Worm (Caenorhabditis elegans) whole organism, L4 larva: ENCODE results near the gene lsm-4.

Source experiments
- D1046.2 ChIP-seq: fragments of 200-800 bp; sonication (Bioruptor generic); IDR thresholded peaks from 2 replicates; pipeline ENCODE4 v1.3.6; 2022; ENCODE audit warnings: missing genetic modification characterization, missing compliant biosample characterization
- F37D6.2 ChIP-seq: sonication (generic microtip); optimal IDR thresholded peaks from 2 replicates; lab custom pipeline; 2016; ENCODE audit warnings: mild to moderate bottlenecking, missing genetic modification characterization, missing compliant biosample characterization
- aha-1 ChIP-seq: fragments of 150-350 bp; peaks from one replicate; lab custom pipeline; 2014; ENCODE audit warnings: missing biosample characterization, missing genetic modification characterization
- aly-2 ChIP-seq: sonication (generic microtip); optimal IDR thresholded peaks from 2 replicates; lab custom pipeline; 2018; ENCODE audit warnings: missing biosample characterization, missing genetic modification characterization
- ama-1 ChIP-seq: fragments of 150-350 bp; optimal IDR thresholded peaks from 2 replicates; lab custom pipeline; 2014; ENCODE audit warnings: inconsistent platforms, mixed read lengths
- ceh-32 ChIP-seq: sonication (generic microtip); optimal IDR thresholded peaks from 2 replicates; lab custom pipeline; 2016; ENCODE audit warnings: mild to moderate bottlenecking, missing genetic modification characterization, missing compliant biosample characterization; ENCODE audit not compliant: poor library complexity
- ceh-44 ChIP-seq: fragments of 200-800 bp; sonication (Bioruptor generic); IDR thresholded peaks from 2 replicates; pipeline ENCODE4 v1.3.6; 2022; ENCODE audit warnings: missing genetic modification reagents, missing genetic modification characterization, missing compliant biosample characterization
- ceh-62 ChIP-seq: sonication (generic microtip); optimal IDR thresholded peaks from 2 replicates; lab custom pipeline; 2017; ENCODE audit warnings: missing biosample characterization, missing genetic modification characterization
- ceh-82 ChIP-seq: sonication (generic microtip); optimal IDR thresholded peaks from 2 replicates; lab custom pipeline; 2017; ENCODE audit warnings: missing biosample characterization, missing genetic modification characterization
- cey-2 ChIP-seq: sonication (generic microtip); optimal IDR thresholded peaks from 3 replicates; lab custom pipeline; 2017; ENCODE audit warnings: missing genetic modification characterization, mild to moderate bottlenecking, missing compliant biosample characterization, antibody characterized with exemption, borderline replicate concordance; ENCODE audit not compliant: insufficient read depth
- daf-16 ChIP-seq, 3 experiments: sonication (generic microtip); optimal IDR thresholded peaks; 2 replicates each; lab custom pipeline; 2016 to 2017; ENCODE audit warnings: missing genetic modification characterization in 3 of 3, missing genetic modification reagents in 3 of 3, mild to moderate bottlenecking in 2 of 3, missing compliant biosample characterization in 2 of 3, missing biosample characterization in 1 of 3, moderate library complexity in 1 of 3
- daf-8 ChIP-seq: fragments of 200-800 bp; sonication (Bioruptor generic); IDR thresholded peaks from 2 replicates; pipeline ENCODE4 v1.3.6; 2022; ENCODE audit warnings: missing genetic modification characterization, missing compliant biosample characterization
- dmd-6 ChIP-seq: fragments of 200-800 bp; sonication (Bioruptor generic); IDR thresholded peaks from 2 replicates; pipeline ENCODE4 v1.3.6; 2022; ENCODE audit warnings: missing genetic modification reagents, missing genetic modification characterization, missing compliant biosample characterization
- dve-1 ChIP-seq: sonication (generic microtip); optimal IDR thresholded peaks from 2 replicates; lab custom pipeline; 2017; ENCODE audit warnings: antibody characterized with exemption, mild to moderate bottlenecking, missing genetic modification characterization, missing compliant biosample characterization; ENCODE audit not compliant: insufficient read depth
- hlh-11 ChIP-seq: fragments of 200-800 bp; sonication (Bioruptor generic); optimal IDR thresholded peaks from 2 replicates; lab custom pipeline; 2018; ENCODE audit warnings: mild to moderate bottlenecking, missing genetic modification characterization, missing compliant biosample characterization
- lin-38 ChIP-seq: fragments of 200-800 bp; sonication (Bioruptor generic); IDR thresholded peaks from 2 replicates; pipeline ENCODE4 v1.3.6; 2022; ENCODE audit warnings: missing genetic modification reagents, missing genetic modification characterization, missing compliant biosample characterization
- mes-2 ChIP-seq: sonication (generic microtip); optimal IDR thresholded peaks from 2 replicates; lab custom pipeline; 2016; ENCODE audit warnings: missing genotype, mild to moderate bottlenecking, missing genetic modification characterization, missing compliant biosample characterization; ENCODE audit not compliant: poor library complexity, severe bottlenecking
- nhr-11 ChIP-seq: fragments of 150-350 bp; optimal IDR thresholded peaks from 2 replicates; lab custom pipeline; 2014; ENCODE audit warnings: missing biosample characterization, missing genetic modification characterization
- nhr-25 ChIP-seq: sonication (generic microtip); optimal IDR thresholded peaks from 2 replicates; lab custom pipeline; 2017; ENCODE audit warnings: missing genetic modification characterization, mild to moderate bottlenecking, missing compliant biosample characterization, antibody characterized with exemption, moderate library complexity, borderline replicate concordance; ENCODE audit not compliant: insufficient read depth
- nhr-28 ChIP-seq: fragments of 150-350 bp; optimal IDR thresholded peaks from 2 replicates; lab custom pipeline; 2014; ENCODE audit warnings: missing biosample characterization, missing genetic modification characterization
- nhr-48 ChIP-seq: sonication (generic microtip); optimal IDR thresholded peaks from 2 replicates; lab custom pipeline; 2016; ENCODE audit warnings: mild to moderate bottlenecking, missing genetic modification characterization, missing compliant biosample characterization
- nhr-6 ChIP-seq: fragments of 150-350 bp; optimal IDR thresholded peaks from 2 replicates; lab custom pipeline; 2014; ENCODE audit warnings: missing biosample characterization, missing genetic modification characterization
- php-3 ChIP-seq: fragments of 200-800 bp; sonication (Bioruptor generic); IDR thresholded peaks from 2 replicates; pipeline ENCODE4 v1.3.6; 2022; ENCODE audit warnings: missing genetic modification reagents, missing genetic modification characterization, missing compliant biosample characterization
- pqm-1 ChIP-seq: sonication (generic microtip); optimal IDR thresholded peaks from 2 replicates; lab custom pipeline; 2017; ENCODE audit warnings: missing biosample characterization, missing genetic modification characterization
- skn-1 ChIP-seq: fragments of 150-350 bp; optimal IDR thresholded peaks from 2 replicates; lab custom pipeline; 2014; ENCODE audit warnings: missing biosample characterization, missing genetic modification characterization
- snpc-4 ChIP-seq: fragments of 150-350 bp; optimal IDR thresholded peaks from 2 replicates; lab custom pipeline; 2014; ENCODE audit warnings: missing biosample characterization, missing genetic modification characterization
- tag-97 ChIP-seq: fragments of 200-800 bp; sonication (Bioruptor generic); IDR thresholded peaks from 2 replicates; pipeline ENCODE4 v1.3.6; 2022; ENCODE audit warnings: missing genetic modification characterization, missing compliant biosample characterization
- tra-1 ChIP-seq: fragments of 200-800 bp; sonication (Bioruptor generic); IDR thresholded peaks from 2 replicates; pipeline ENCODE4 v1.3.6; 2022; ENCODE audit warnings: missing genetic modification reagents, missing genetic modification characterization, missing compliant biosample characterization
- unc-130 ChIP-seq: sonication (generic microtip); optimal IDR thresholded peaks from 2 replicates; lab custom pipeline; 2016; ENCODE audit warnings: missing genetic modification reagents, missing genetic modification characterization, missing compliant biosample characterization
- vab-7 ChIP-seq: fragments of 200-800 bp; sonication (Bioruptor generic); IDR thresholded peaks from 2 replicates; pipeline ENCODE4 v1.3.6; 2022; ENCODE audit warnings: missing genetic modification reagents, missing genetic modification characterization, missing compliant biosample characterization
- zag-1 ChIP-seq: fragments of 150-350 bp; optimal IDR thresholded peaks from 2 replicates; lab custom pipeline; 2014; ENCODE audit warnings: missing biosample characterization, missing genetic modification characterization
- zfp-3 ChIP-seq: fragments of 200-800 bp; sonication (Bioruptor generic); conservative IDR thresholded peaks from 2 replicates; pipeline ENCODE4 v1.3.6; 2022; ENCODE audit warnings: missing genetic modification reagents, missing genetic modification characterization, missing compliant biosample characterization

The lsm-4 gene

DNA sequence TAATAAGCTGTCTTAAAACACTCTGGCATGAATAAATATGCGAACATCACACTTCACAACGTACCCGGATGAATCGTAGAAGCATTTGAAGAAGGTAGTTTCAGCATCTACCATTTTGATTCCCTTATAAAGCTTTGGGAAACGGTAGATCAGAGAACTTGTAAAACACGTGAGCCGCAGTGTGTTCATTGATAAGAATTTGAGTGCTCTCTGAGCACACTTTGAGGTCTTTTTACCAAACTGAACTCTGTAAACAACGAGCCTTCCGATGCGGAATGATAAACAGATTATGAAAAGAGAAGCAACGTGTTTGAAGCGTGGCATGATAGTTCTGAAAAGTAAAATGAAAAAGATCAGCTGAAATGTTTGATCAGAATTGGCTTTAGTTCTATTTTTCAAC is 14.7 kb downstream of the lsm-4 start, which contains the start of gene aqp-1 (continued):
- peak in 1 of 2 experiments; percentile 67 for TF ChIP-seq daf-16 (GFP tag; optimal IDR thresholded peaks at IDR 0.05; lab: Kevin White, UChicago)
- peak; percentile 99 for TF ChIP-seq daf-16 (tag; optimal IDR thresholded peaks at IDR 0.05; lab: Kevin White, UChicago)

DNA sequence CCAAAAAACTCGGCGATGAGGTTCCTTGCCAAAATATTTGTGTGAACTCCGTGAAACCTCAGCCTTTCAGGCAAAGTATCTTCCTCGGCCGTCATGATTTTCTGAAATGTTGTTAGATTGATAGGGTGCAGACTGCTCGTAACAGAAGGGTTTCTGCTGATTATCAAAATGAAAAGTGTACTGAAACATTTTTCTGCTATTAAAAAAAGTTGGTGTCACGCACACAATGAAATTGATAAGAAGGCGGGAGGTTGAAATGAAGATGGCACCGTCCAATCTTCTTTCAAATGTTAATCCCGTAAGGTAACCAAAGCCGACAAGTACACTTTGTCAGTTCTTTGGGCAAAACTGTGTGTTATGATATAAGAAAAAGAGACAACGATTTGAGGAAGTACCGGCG is 16.0 kb downstream of the lsm-4 start:
- TF ChIP-seq dmd-6 (GFP tag; lab: Robert Waterston, UW) (peak; percentile 78), nhr-28 (peak; percentile 28), daf-16 (GFP tag; optimal IDR thresholded peaks at IDR 0.05; lab: Kevin White, UChicago) (no peak), daf-16 (tag; optimal IDR thresholded peaks at IDR 0.05; lab: Kevin White, UChicago) (peak; percentile 39), tra-1 (GFP tag; lab: Robert Waterston, UW) (0 out of 2 replicates have a peak, but pooled peaks have one; percentile 39), pqm-1 (peak; percentile 1), dve-1 (tag; lab: Kevin White, UChicago) (peak; percentile 2), hlh-11 (tag; lab: Kevin White, UChicago) (peak; percentile 53), mes-2 (tag; lab: Kevin White, UChicago) (peak; percentile 26), nhr-6 (tag; lab: Kevin White, UChicago) (no peak), vab-7 (no peak)

ce11 chrII:7233274-7233673 is 19.7 kb downstream of the lsm-4 start:
- TF ChIP-seq ceh-32 (tag; lab: Kevin White, UChicago) (no peak), dmd-6 (GFP tag; lab: Robert Waterston, UW) (peak; percentile 55; the same call in 1 of the 2 replicates), nhr-28 (peak; percentile 66), php-3 (peak; percentile 77), dve-1 (tag; lab: Kevin White, UChicago) (no peak), pqm-1 (peak; percentile 54)

- TF ChIP-seq skn-1 (tag; lab: Kevin White, UChicago) (no peak), aly-2 (no peak), nhr-11 (tag; lab: Kevin White, UChicago) (no peak), lin-38 (GFP tag; lab: Robert Waterston, UW) (no peak), ceh-82 (no peak), snpc-4 (tag; lab: Kevin White, UChicago) (no peak), daf-8 (no peak), pqm-1 (peak; percentile 74), F37D6.2 (tag; lab: Kevin White, UChicago) (no peak), ama-1 (no peak), dve-1 (tag; lab: Kevin White, UChicago) (no peak), D1046.2 (no peak), nhr-48 (tag; lab: Kevin White, UChicago) (peak; percentile 10), mes-2 (tag; lab: Kevin White, UChicago) (no peak), php-3 (peak; percentile 90), tag-97 (GFP tag; lab: Robert Waterston, UW) (no peak), zfp-3 (no peak), ceh-62 (no peak), dmd-6 (GFP tag; lab: Robert Waterston, UW) (peak; percentile 68), ceh-44 (GFP tag; lab: Robert Waterston, UW) (no peak), cey-2 (tag; lab: Kevin White, UChicago) (no peak), nhr-28 (peak; percentile 65), hlh-11 (tag; lab: Kevin White, UChicago) (peak; percentile 26), unc-130 (GFP tag; lab: Kevin White, UChicago) (no peak), nhr-25 (tag; lab: Kevin White, UChicago) (no peak), aha-1 (tag; lab: Kevin White, UChicago) (peak; percentile 19), zag-1 (tag; lab: Kevin White, UChicago) (no peak), daf-16 (GFP tag; optimal IDR thresholded peaks at IDR 0.05; lab: Kevin White, UChicago) (no peak), daf-16 (tag; optimal IDR thresholded peaks at IDR 0.05; lab: Kevin White, UChicago) (peak; percentile 46)
These were observed 20.4 kb downstream of the lsm-4 start, which contains the start of gene ctsa-3.1 for ce11 chrII:7232517-7232916. TSS of gene ctsa-3.1 (plus strand) at chrII:7232853.
